Fruit fly (Drosophila melanogaster): ENCODE results near the gene tal-1A.

The tal-1A gene

dm6 chr3R:13812736-13813250 lies at the start of gene tal-1A, which contains the start of the genes tal-2A, tal-3A and tal-AA:
Gene tal-1A (plus strand): TSS chr3R:13813109.
Gene tal-2A (plus strand): TSS chr3R:13813109.
Gene tal-3A (plus strand): TSS chr3R:13813109.
Gene tal-AA (plus strand): TSS chr3R:13813109.
- TF ChIP-seq bbx (GFP tag; IDR thresholded peaks at IDR 0.05; ENCODE audit: partially characterized antibody), result peak; percentile 31; the same call in 1 of the 2 replicates
- TF ChIP-seq oc (tag; optimal IDR thresholded peaks at IDR 0.05), result peak; percentile 26
- TF ChIP-seq CG17361 (GFP tag; IDR thresholded peaks at IDR 0.05), result no peak
- no peak for TF ChIP-seq CG3838 (GFP tag; optimal IDR thresholded peaks at IDR 0.05)
- no peak for TF ChIP-seq dan (GFP tag; IDR thresholded peaks at IDR 0.05)
- no peak for TF ChIP-seq CG12104 (GFP tag; optimal IDR thresholded peaks at IDR 0.05)
- TF ChIP-seq ftz-f1 (GFP tag; optimal IDR thresholded peaks at IDR 0.05), result peak; percentile 23
- peak; percentile 84 for TF ChIP-seq ci (GFP tag; IDR thresholded peaks at IDR 0.05)
- TF ChIP-seq maf-S (GFP tag; optimal IDR thresholded peaks at IDR 0.05), result no peak
- no peak for TF ChIP-seq CG4328 (GFP tag; optimal IDR thresholded peaks at IDR 0.05)
- no peak for TF ChIP-seq Mrtf (GFP tag; IDR thresholded peaks at IDR 0.05)
- TF ChIP-seq tgo (GFP tag; IDR thresholded peaks at IDR 0.05), result no peak
- TF ChIP-seq inv (GFP tag; IDR thresholded peaks at IDR 0.05; ENCODE audit: partially characterized antibody), result no peak
- TF ChIP-seq Bdp1 (GFP tag; optimal IDR thresholded peaks at IDR 0.05), result no peak
- no peak for TF ChIP-seq Hmx (GFP tag; optimal IDR thresholded peaks at IDR 0.05)
- no peak for TF ChIP-seq fru (optimal IDR thresholded peaks at IDR 0.05)
- 0 out of 2 replicates have a peak, but pooled peaks have one; percentile 52 for TF ChIP-seq wdn (GFP tag; IDR thresholded peaks at IDR 0.05)
- 0 out of 2 replicates have a peak, but pooled peaks have one; percentile 27 for TF ChIP-seq CG10321 (GFP tag; IDR thresholded peaks at IDR 0.05)
- TF ChIP-seq pb (GFP tag; optimal IDR thresholded peaks at IDR 0.05), result no peak
- no peak for TF ChIP-seq NFAT (GFP tag; IDR thresholded peaks at IDR 0.05)
- TF ChIP-seq Elba2 (GFP tag; optimal IDR thresholded peaks at IDR 0.05), result no peak
- no peak for TF ChIP-seq CG10366 (GFP tag; IDR thresholded peaks at IDR 0.05)
- no peak for TF ChIP-seq CG10565 (GFP tag; optimal IDR thresholded peaks at IDR 0.05)
- TF ChIP-seq her (GFP tag; optimal IDR thresholded peaks at IDR 0.05), result peak; percentile 18
- no peak for TF ChIP-seq CG8388 (GFP tag; optimal IDR thresholded peaks at IDR 0.05)
- TF ChIP-seq bcd (GFP tag; optimal IDR thresholded peaks at IDR 0.05), result no peak
- no peak for TF ChIP-seq CG3995 (GFP tag; optimal IDR thresholded peaks at IDR 0.05)
- peak; percentile 71 for TF ChIP-seq Nf-YC (tag; optimal IDR thresholded peaks at IDR 0.05)
- no peak for TF ChIP-seq CG4617 (GFP tag; optimal IDR thresholded peaks at IDR 0.05; ENCODE audit: borderline replicate concordance)
- TF ChIP-seq slbo (GFP tag; IDR thresholded peaks at IDR 0.05), result no peak
- TF ChIP-seq Fer1 (GFP tag; optimal IDR thresholded peaks at IDR 0.05), result peak; percentile 1
- TF ChIP-seq CG32772 (GFP tag; IDR thresholded peaks at IDR 0.05), result no peak
- no peak for TF ChIP-seq CG2712 (tag; optimal IDR thresholded peaks at IDR 0.05)
- no peak for TF ChIP-seq CG7357 (GFP tag; IDR thresholded peaks at IDR 0.05)
- TF ChIP-seq CG43689 (GFP tag; IDR thresholded peaks at IDR 0.05), result no peak
- no peak for TF ChIP-seq bab2 (GFP tag; optimal IDR thresholded peaks at IDR 0.05)
- TF ChIP-seq Antp (GFP tag; optimal IDR thresholded peaks at IDR 0.05), result peak; percentile 15
- peak; percentile 45 for TF ChIP-seq Xrp1 (GFP tag; IDR thresholded peaks at IDR 0.05)
- no peak for TF ChIP-seq CG11398 (GFP tag; optimal IDR thresholded peaks at IDR 0.05)
- no peak for TF ChIP-seq odd (GFP tag; optimal IDR thresholded peaks at IDR 0.05)
- peak; percentile 14 for TF ChIP-seq grn (GFP tag; optimal IDR thresholded peaks at IDR 0.05)
- peak; percentile 19 for TF ChIP-seq CG12299 (tag; optimal IDR thresholded peaks at IDR 0.05)
- peak; percentile 41 for TF ChIP-seq lab (GFP tag; optimal IDR thresholded peaks at IDR 0.05)
- TF ChIP-seq CG4282 (GFP tag; optimal IDR thresholded peaks at IDR 0.05), result no peak
- TF ChIP-seq Myb (GFP tag; optimal IDR thresholded peaks at IDR 0.05), result no peak
- no peak for TF ChIP-seq zen (tag; optimal IDR thresholded peaks at IDR 0.05)
- no peak for TF ChIP-seq jing (GFP tag; optimal IDR thresholded peaks at IDR 0.05)
- no peak for TF ChIP-seq h (optimal IDR thresholded peaks at IDR 0.05)
- TF ChIP-seq dimm (GFP tag; IDR thresholded peaks at IDR 0.05), result no peak
- no peak for TF ChIP-seq dati (GFP tag; IDR thresholded peaks at IDR 0.05)
- TF ChIP-seq sqz (GFP tag; optimal IDR thresholded peaks at IDR 0.05), result peak; percentile 58
- TF ChIP-seq CG9215 (GFP tag; IDR thresholded peaks at IDR 0.05), result no peak
- no peak for TF ChIP-seq CG4707 (GFP tag; optimal IDR thresholded peaks at IDR 0.05)

All from whole organism, embryonic.